Fruit fly (Drosophila melanogaster) whole organism, wandering third instar larva: ENCODE results near the gene CG34247.

ENCODE experiments used
- Abd-B ChIP-seq: fragments of >200 bp; optimal IDR thresholded peaks from 2 replicates; lab custom pipeline; 2017; ENCODE audit warnings: missing biosample characterization, missing genetic modification characterization
- CG32264 ChIP-seq: fragments of 200-800 bp; sonication (Bioruptor generic); optimal IDR thresholded peaks from 2 replicates; lab custom pipeline; 2016; ENCODE audit warnings: missing biosample characterization, missing genetic modification characterization
- CrebA ChIP-seq: fragments of 200-800 bp; sonication (Bioruptor generic); optimal IDR thresholded peaks from 2 replicates; lab custom pipeline; 2016; ENCODE audit warnings: missing biosample characterization, mild to moderate bottlenecking, missing genetic modification characterization, borderline replicate concordance
- Dfd ChIP-seq: fragments of >200 bp; optimal IDR thresholded peaks from 2 replicates; lab custom pipeline; 2017; ENCODE audit warnings: missing biosample characterization, missing genetic modification characterization
- Dif ChIP-seq: fragments of 200-275, 200-300 bp; sonication (Bioruptor generic); optimal IDR thresholded peaks from 2 replicates; lab custom pipeline; 2018; ENCODE audit warnings: missing biosample characterization, missing genetic modification characterization; ENCODE audit not compliant: partially characterized antibody
- GATAd ChIP-seq: sonication (Bioruptor generic); optimal IDR thresholded peaks from 2 replicates; lab custom pipeline; 2016; ENCODE audit warnings: missing biosample characterization, missing genetic modification characterization
- HLH106 ChIP-seq: fragments of 200-800 bp; optimal IDR thresholded peaks from 3 replicates; lab custom pipeline; 2019; ENCODE audit warnings: missing biosample characterization, mild to moderate bottlenecking, missing genetic modification characterization, moderate library complexity
- Hnf4 ChIP-seq: fragments of 200-800 bp; sonication (Bioruptor generic); optimal IDR thresholded peaks from 2 replicates; lab custom pipeline; 2016; ENCODE audit warnings: missing biosample characterization, mild to moderate bottlenecking, missing genetic modification characterization
- Hr78 ChIP-seq: fragments of >200 bp; optimal IDR thresholded peaks from 2 replicates; lab custom pipeline; 2017; ENCODE audit warnings: missing biosample characterization, missing genetic modification characterization
- Hr83 ChIP-seq: fragments of 200-300 bp; sonication (Bioruptor generic); optimal IDR thresholded peaks from 2 replicates; lab custom pipeline; 2016; ENCODE audit warnings: missing biosample characterization, mild to moderate bottlenecking, missing genetic modification characterization, moderate library complexity; ENCODE audit not compliant: poor library complexity, severe bottlenecking
- Jra ChIP-seq: sonication (Bioruptor generic); optimal IDR thresholded peaks from 2 replicates; lab custom pipeline; 2016; ENCODE audit warnings: missing biosample characterization, missing genetic modification characterization
- Mio ChIP-seq: sonication (Bioruptor generic); optimal IDR thresholded peaks from 2 replicates; lab custom pipeline; 2016; ENCODE audit warnings: missing biosample characterization, missing genetic modification characterization
- Myc ChIP-seq: fragments of >200 bp; optimal IDR thresholded peaks from 2 replicates; lab custom pipeline; 2017
- N ChIP-seq: fragments of >200 bp; optimal IDR thresholded peaks from 2 replicates; lab custom pipeline; 2018; ENCODE audit warnings: missing biosample characterization, missing external identifiers, missing genetic modification characterization
- OdsH ChIP-seq: fragments of 200-800 bp; sonication (Bioruptor generic); optimal IDR thresholded peaks from 2 replicates; lab custom pipeline; 2016; ENCODE audit warnings: missing biosample characterization, mild to moderate bottlenecking, missing genetic modification characterization
- Rel ChIP-seq, 2 experiments: fragments of 200-800 bp; sonication (Bioruptor generic) in 1 of 2; optimal IDR thresholded peaks; 2 replicates in 1 of 2; 3 replicates in 1 of 2; lab custom pipeline; 2016 to 2019; ENCODE audit warnings: mild to moderate bottlenecking in 2 of 2, missing biosample characterization in 2 of 2, missing genetic modification characterization in 2 of 2, moderate library complexity in 1 of 2
- Sp1 ChIP-seq: fragments of 200-800 bp; sonication (Bioruptor generic); optimal IDR thresholded peaks from 3 replicates; lab custom pipeline; 2019; ENCODE audit warnings: missing biosample characterization, mild to moderate bottlenecking, missing genetic modification characterization, moderate library complexity
- Vsx2 ChIP-seq: fragments of 200-300, 225-300 bp; sonication (Bioruptor generic); optimal IDR thresholded peaks from 2 replicates; lab custom pipeline; 2018; ENCODE audit warnings: missing biosample characterization, missing genetic modification characterization; ENCODE audit not compliant: partially characterized antibody
- br ChIP-seq: fragments of 200-800 bp; sonication (Bioruptor generic); optimal IDR thresholded peaks from 2 replicates; lab custom pipeline; 2016; ENCODE audit warnings: missing biosample characterization, missing genetic modification characterization
- brk ChIP-seq: fragments of 200-800 bp; sonication (Bioruptor generic); optimal IDR thresholded peaks from 2 replicates; lab custom pipeline; 2016; ENCODE audit warnings: missing biosample characterization, mild to moderate bottlenecking, missing genetic modification characterization
- dl ChIP-seq, 2 experiments: fragments of 175-275, 200-275 bp in 1 of 2; fragments of 200-275 bp in 1 of 2; sonication (Bioruptor generic); optimal IDR thresholded peaks; lab custom pipeline; 2018; ENCODE audit warnings: mild to moderate bottlenecking in 2 of 2, missing biosample characterization in 2 of 2, missing genetic modification characterization in 2 of 2, moderate library complexity in 2 of 2; ENCODE audit not compliant: partially characterized antibody in 2 of 2, insufficient read depth in 1 of 2
- dmrt93B ChIP-seq: fragments of 200-800 bp; sonication (Bioruptor generic); optimal IDR thresholded peaks from 2 replicates; lab custom pipeline; 2018; ENCODE audit warnings: missing biosample characterization, mild to moderate bottlenecking, missing genetic modification characterization
- dsf ChIP-seq: sonication (Bioruptor generic); optimal IDR thresholded peaks from 2 replicates; lab custom pipeline; 2016; ENCODE audit warnings: missing biosample characterization, missing genetic modification characterization, borderline replicate concordance
- foxo ChIP-seq, 2 experiments: fragments of 200-800 bp; sonication (Bioruptor generic); optimal IDR thresholded peaks; 2 replicates in 1 of 2; 3 replicates in 1 of 2; lab custom pipeline; 2016 to 2017; ENCODE audit warnings: missing biosample characterization in 2 of 2, missing genetic modification characterization in 2 of 2
- fru ChIP-seq: fragments of 200-800 bp; sonication (Bioruptor generic); optimal IDR thresholded peaks from 3 replicates; lab custom pipeline; 2016; ENCODE audit warnings: missing biosample characterization, mild to moderate bottlenecking, missing genetic modification characterization
- h ChIP-seq: fragments of 200-800 bp; sonication (Bioruptor generic); optimal IDR thresholded peaks from 3 replicates; lab custom pipeline; 2016; ENCODE audit warnings: missing biosample characterization, mild to moderate bottlenecking, missing genetic modification characterization
- jim ChIP-seq: fragments of 175-275, 200-325 bp; sonication (Bioruptor generic); optimal IDR thresholded peaks from 2 replicates; lab custom pipeline; 2016; ENCODE audit warnings: missing biosample characterization, mild to moderate bottlenecking, missing genetic modification characterization
- lola ChIP-seq: fragments of >200 bp; optimal IDR thresholded peaks from 2 replicates; lab custom pipeline; 2017; ENCODE audit warnings: missing biosample characterization, missing genetic modification characterization
- psq ChIP-seq: fragments of 200-800 bp; sonication (Bioruptor generic); optimal IDR thresholded peaks from 3 replicates; lab custom pipeline; 2017; ENCODE audit warnings: missing biosample characterization, mild to moderate bottlenecking, missing genetic modification characterization, moderate library complexity
- rgr ChIP-seq: fragments of 200-800 bp; sonication (Bioruptor generic); optimal IDR thresholded peaks from 3 replicates; lab custom pipeline; 2016; ENCODE audit warnings: missing biosample characterization, mild to moderate bottlenecking, missing genetic modification characterization
- sage ChIP-seq: fragments of 200-800 bp; sonication (Bioruptor generic); optimal IDR thresholded peaks from 2 replicates; lab custom pipeline; 2016; ENCODE audit warnings: missing biosample characterization, mild to moderate bottlenecking, missing genetic modification characterization
- tai ChIP-seq: sonication (Bioruptor generic); optimal IDR thresholded peaks from 2 replicates; lab custom pipeline; 2016; ENCODE audit warnings: missing biosample characterization, missing genetic modification characterization
- usp ChIP-seq: fragments of >200 bp; optimal IDR thresholded peaks from 2 replicates; lab custom pipeline; 2017; ENCODE audit warnings: missing biosample characterization, missing genetic modification characterization
- woc ChIP-seq: sonication (Bioruptor generic); optimal IDR thresholded peaks from 2 replicates; lab custom pipeline; 2016; ENCODE audit warnings: missing biosample characterization, mild to moderate bottlenecking, missing genetic modification characterization

The CG34247 gene

dm6 chr3L:16277135-16277534, 15.7 kb upstream of the CG34247 start, which contains the start of gene CG13065:
Gene CG13065, plus strand, starts transcription at chr3L:16277435.
- no peak for TF ChIP-seq psq (GFP tag; lab: Kevin White, UChicago)
- TF ChIP-seq lola (GFP tag; lab: Kevin White, UChicago): no peak
- TF ChIP-seq N (GFP tag; lab: Kevin White, UChicago): no peak
- TF ChIP-seq CrebA (GFP tag; lab: Kevin White, UChicago): no peak
- TF ChIP-seq jim (GFP tag; lab: Kevin White, UChicago): no peak
- no peak for TF ChIP-seq Hnf4
- TF ChIP-seq rgr: no peak
- no peak for TF ChIP-seq usp
- TF ChIP-seq dsf: no peak
- TF ChIP-seq Sp1 (GFP tag; lab: Kevin White, UChicago): no peak
- TF ChIP-seq tai (GFP tag; lab: Kevin White, UChicago): no peak
- no peak for TF ChIP-seq Dif (GFP tag; lab: Kevin White, UChicago)
- TF ChIP-seq Dfd (GFP tag; lab: Kevin White, UChicago): no peak
- no peak for TF ChIP-seq Mio
- no peak for TF ChIP-seq OdsH (GFP tag; lab: Kevin White, UChicago)
- no peak for TF ChIP-seq Myc (lab: Kevin White, UChicago)
- TF ChIP-seq, all 38 proteins: peak for 0

dm6 chr3L:16275391-16276017, 14.1 kb upstream of the CG34247 start:
- TF ChIP-seq fru: no peak
- TF ChIP-seq woc (GFP tag; lab: Kevin White, UChicago): no peak
- TF ChIP-seq OdsH (GFP tag; lab: Kevin White, UChicago): no peak
- no peak for TF ChIP-seq h
- TF ChIP-seq CG32264 (GFP tag; lab: Kevin White, UChicago): no peak
- no peak for TF ChIP-seq GATAd (GFP tag; lab: Kevin White, UChicago)
- no peak for TF ChIP-seq br
- TF ChIP-seq Hnf4: no peak
- no peak for TF ChIP-seq rgr
- no peak for TF ChIP-seq Vsx2 (GFP tag; lab: Kevin White, UChicago)
- TF ChIP-seq Dif (GFP tag; lab: Kevin White, UChicago): no peak
- TF ChIP-seq Dfd (GFP tag; lab: Kevin White, UChicago): no peak
- TF ChIP-seq psq (GFP tag; lab: Kevin White, UChicago): no peak
- no peak for TF ChIP-seq dmrt93B (GFP tag; lab: Kevin White, UChicago)
- no peak for TF ChIP-seq tai (GFP tag; lab: Kevin White, UChicago)

dm6 chr3L:16272338-16272959, 11.0 kb upstream of the CG34247 start, which contains the start of gene CG13066:
Gene CG13066, plus strand, starts transcription at chr3L:16272909.
- TF ChIP-seq Hnf4 (no peak), Sp1 (GFP tag; lab: Kevin White, UChicago) (no peak), Myc (lab: Kevin White, UChicago) (no peak), Rel (GFP tag; optimal IDR thresholded peaks at IDR 0.05; lab: Kevin White, UChicago) (no peak), Rel (tag; optimal IDR thresholded peaks at IDR 0.05; lab: Kevin White, UChicago) (no peak), GATAd (GFP tag; lab: Kevin White, UChicago) (no peak), Mio (no peak), OdsH (GFP tag; lab: Kevin White, UChicago) (no peak), Jra (GFP tag; lab: Kevin White, UChicago) (no peak), brk (GFP tag; lab: Kevin White, UChicago) (no peak), usp (no peak), sage (no peak), fru (no peak), Vsx2 (GFP tag; lab: Kevin White, UChicago) (no peak), lola (GFP tag; lab: Kevin White, UChicago) (no peak), foxo (GFP tag; optimal IDR thresholded peaks at IDR 0.05; lab: Kevin White, UChicago) (no peak), dl (GFP tag; optimal IDR thresholded peaks at IDR 0.05; lab: Kevin White, UChicago; ENCODE audit: insufficient read depth in 1 of 2, partially characterized antibody in 2 of 2) (no peak)
- TF ChIP-seq, all 38 proteins: peak for 0

dm6 chr3L:16270802-16271332, 9.5 kb upstream of the CG34247 start, which contains the start of the genes CG34248 and CG13067:
Gene CG34248, minus strand, starts transcription at chr3L:16270902.
Gene CG13067, plus strand, starts transcription at chr3L:16271282.
- TF ChIP-seq brk (GFP tag; lab: Kevin White, UChicago): no peak
- no peak for TF ChIP-seq Abd-B (GFP tag; lab: Kevin White, UChicago)
- TF ChIP-seq Mio: no peak
- no peak for TF ChIP-seq foxo (GFP tag; optimal IDR thresholded peaks at IDR 0.05; lab: Kevin White, UChicago)
- TF ChIP-seq usp: no peak
- no peak for TF ChIP-seq CG32264 (GFP tag; lab: Kevin White, UChicago)
- no peak for TF ChIP-seq Hr83 (GFP tag; lab: Kevin White, UChicago)
- no peak for TF ChIP-seq woc (GFP tag; lab: Kevin White, UChicago)
- no peak for TF ChIP-seq jim (GFP tag; lab: Kevin White, UChicago)
- TF ChIP-seq HLH106 (tag; lab: Kevin White, UChicago): no peak
- no peak for TF ChIP-seq Hr78 (GFP tag; lab: Kevin White, UChicago)
- no peak for TF ChIP-seq Rel (GFP tag; optimal IDR thresholded peaks at IDR 0.05; lab: Kevin White, UChicago)
- no peak for TF ChIP-seq Rel (tag; optimal IDR thresholded peaks at IDR 0.05; lab: Kevin White, UChicago)
- no peak for TF ChIP-seq GATAd (GFP tag; lab: Kevin White, UChicago)
- TF ChIP-seq dl (GFP tag; optimal IDR thresholded peaks at IDR 0.05; lab: Kevin White, UChicago; ENCODE audit: insufficient read depth in 1 of 2, partially characterized antibody in 2 of 2): no peak
- TF ChIP-seq dmrt93B (GFP tag; lab: Kevin White, UChicago): no peak
- no peak for TF ChIP-seq CrebA (GFP tag; lab: Kevin White, UChicago)
- no peak for TF ChIP-seq Jra (GFP tag; lab: Kevin White, UChicago)
- TF ChIP-seq dsf: no peak
